Worm (Caenorhabditis elegans): ENCODE results near the gene C39D10.2.

The C39D10.2 gene

ce11 chrX:7888915-7889314 lies at the start of gene C39D10.2:
TSS of gene C39D10.2 (plus strand) at chrX:7889215.
- no peak for TF ChIP-seq lin-39 (tag; optimal IDR thresholded peaks at IDR 0.05)
- no peak for TF ChIP-seq lin-15B (tag; optimal IDR thresholded peaks at IDR 0.05)
- TF ChIP-seq dmd-8 (GFP tag; IDR thresholded peaks at IDR 0.05), result no peak
- no peak for TF ChIP-seq dmd-6 (GFP tag; IDR thresholded peaks at IDR 0.05)
- no peak for TF ChIP-seq ceh-62 (tag; optimal IDR thresholded peaks at IDR 0.05)
- TF ChIP-seq nhr-102 (tag; optimal IDR thresholded peaks at IDR 0.05), result no peak
- no peak for TF ChIP-seq hlh-11 (tag; optimal IDR thresholded peaks at IDR 0.05)

ce11 chrX:7839989-7840388 lies 49.0 kb upstream of the C39D10.2 start:
- peak; percentile 97 for TF ChIP-seq aha-1 (tag)
- TF ChIP-seq snpc-1.2 (GFP tag; IDR thresholded peaks at IDR 0.05), result no peak

- no peak for TF ChIP-seq lin-15B (tag; optimal IDR thresholded peaks at IDR 0.05)
- TF ChIP-seq cey-2 (tag; optimal IDR thresholded peaks at IDR 0.05; ENCODE audit: borderline replicate concordance, insufficient read depth), result no peak
- no peak for TF ChIP-seq nhr-28 (tag; optimal IDR thresholded peaks at IDR 0.05)
- TF ChIP-seq ceh-32 (tag; optimal IDR thresholded peaks at IDR 0.05; ENCODE audit: poor library complexity), result no peak
- TF ChIP-seq mes-2 (tag; optimal IDR thresholded peaks at IDR 0.05; ENCODE audit: poor library complexity, severe bottlenecking), result no peak
- no peak for TF ChIP-seq pqm-1 (tag; optimal IDR thresholded peaks at IDR 0.05)
- TF ChIP-seq lin-39 (tag; optimal IDR thresholded peaks at IDR 0.05), result no peak
- no peak for TF ChIP-seq Y105C5A.15 (GFP tag; IDR thresholded peaks at IDR 0.05)
- no peak for TF ChIP-seq daf-8 (GFP tag; IDR thresholded peaks at IDR 0.05)
- no peak for TF ChIP-seq egl-27 (tag; optimal IDR thresholded peaks at IDR 0.05)
- no peak for TF ChIP-seq aha-1 (tag)
These were observed 46.8 kb upstream of the C39D10.2 start, which contains the start of gene idpp-11 for ce11 chrX:7842241-7842640. TSS of gene idpp-11 (plus strand) at chrX:7842541.

ce11 chrX:7847413-7847812 lies 41.6 kb upstream of the C39D10.2 start, which contains the start of gene C54D2.6:
TSS of gene C54D2.6 (minus strand) at chrX:7847513.
- TF ChIP-seq unc-62 (GFP tag; optimal IDR thresholded peaks at IDR 0.05 in 1 of 2) (peak in 1 of 2 experiments; percentile 86), unc-62 (tag; optimal IDR thresholded peaks at IDR 0.05) (no peak), zip-11 (GFP tag; IDR thresholded peaks at IDR 0.05) (no peak)

- TF ChIP-seq dmd-6 (GFP tag; IDR thresholded peaks at IDR 0.05), result peak; percentile 37; the same call in 1 of the 2 replicates
- TF ChIP-seq hif-1 (tag; optimal IDR thresholded peaks at IDR 0.05), result peak in 1 of 2 experiments; percentile 38
- TF ChIP-seq ceh-20 (GFP tag; IDR thresholded peaks at IDR 0.05), result peak; percentile 29; the same call in 1 of the 2 replicates
- TF ChIP-seq hlh-30 (tag; optimal IDR thresholded peaks at IDR 0.05; ENCODE audit: insufficient read depth), result peak; percentile 35
- peak in 1 of 2 experiments; percentile 93 for TF ChIP-seq unc-62 (GFP tag; optimal IDR thresholded peaks at IDR 0.05 in 1 of 2)
- no peak for TF ChIP-seq unc-62 (tag; optimal IDR thresholded peaks at IDR 0.05)
- TF ChIP-seq hlh-11 (tag; optimal IDR thresholded peaks at IDR 0.05), result peak; percentile 54
- TF ChIP-seq ceh-62 (tag; optimal IDR thresholded peaks at IDR 0.05), result no peak
- TF ChIP-seq nhr-11 (tag; optimal IDR thresholded peaks at IDR 0.05), result peak; percentile 61
- peak in 1 of 2 experiments; percentile 40 for TF ChIP-seq daf-16 (GFP tag; optimal IDR thresholded peaks at IDR 0.05)
- TF ChIP-seq daf-16 (tag; optimal IDR thresholded peaks at IDR 0.05), result peak; percentile 26
- no peak for TF ChIP-seq Y48G9A.11 (GFP tag; IDR thresholded peaks at IDR 0.05)
These were observed 22.5 kb upstream of the C39D10.2 start for ce11 chrX:7866493-7866892.

- TF ChIP-seq ztf-7 (tag; optimal IDR thresholded peaks at IDR 0.05) (no peak), nhr-28 (tag; optimal IDR thresholded peaks at IDR 0.05) (no peak), dve-1 (tag; optimal IDR thresholded peaks at IDR 0.05; ENCODE audit: insufficient read depth) (peak; percentile 1), ceh-20 (GFP tag; IDR thresholded peaks at IDR 0.05) (no peak), aha-1 (tag) (peak; percentile 9), R02D3.7 (tag; optimal IDR thresholded peaks at IDR 0.05) (no peak), pqm-1 (tag; optimal IDR thresholded peaks at IDR 0.05) (no peak), lim-7 (GFP tag; IDR thresholded peaks at IDR 0.05) (no peak), hmg-1.1 (GFP tag; IDR thresholded peaks at IDR 0.05) (no peak), daf-16 (GFP tag; optimal IDR thresholded peaks at IDR 0.05) (no peak), daf-16 (tag; optimal IDR thresholded peaks at IDR 0.05) (peak; percentile 55), hif-1 (tag; optimal IDR thresholded peaks at IDR 0.05) (peak in 1 of 2 experiments; percentile 52), ceh-82 (tag; optimal IDR thresholded peaks at IDR 0.05) (no peak), spr-1 (tag; optimal IDR thresholded peaks at IDR 0.05) (no peak), Y105C5A.15 (GFP tag; IDR thresholded peaks at IDR 0.05) (no peak), unc-62 (GFP tag; optimal IDR thresholded peaks at IDR 0.05 in 1 of 2) (peak in 1 of 2 experiments; percentile 96), unc-62 (tag; optimal IDR thresholded peaks at IDR 0.05) (no peak)
These were observed 21.7 kb upstream of the C39D10.2 start for ce11 chrX:7867307-7867706.

Measured in whole organism, L4 larva.